Worm (Caenorhabditis elegans) whole organism, L2 larva: ENCODE data around the gene B0302.2.

ENCODE experiments used
- C34F6.9 ChIP-seq: fragments of 150-350 bp; optimal IDR thresholded peaks from 2 replicates; lab custom pipeline; 2014; ENCODE audit warnings: missing biosample characterization, missing genetic modification characterization
- F13H6.1 ChIP-seq: sonication (generic microtip); optimal IDR thresholded peaks from 2 replicates; lab custom pipeline; 2016; ENCODE audit warnings: missing genetic modification characterization, missing compliant biosample characterization
- R02D3.7 ChIP-seq: fragments of 150-350 bp; optimal IDR thresholded peaks from 2 replicates; lab custom pipeline; 2014; ENCODE audit warnings: missing biosample characterization, missing genetic modification characterization
- Y55F3AM.14 ChIP-seq: fragments of 200-800 bp; sonication (Bioruptor generic); optimal IDR thresholded peaks from 2 replicates; lab custom pipeline; 2018; ENCODE audit warnings: mild to moderate bottlenecking, missing genetic modification characterization, missing compliant biosample characterization
- ZK546.5 ChIP-seq: sonication (generic microtip); optimal IDR thresholded peaks from 2 replicates; lab custom pipeline; 2017; ENCODE audit warnings: missing biosample characterization, missing genetic modification characterization
- alr-1 ChIP-seq: fragments of 150-350 bp; optimal IDR thresholded peaks from 2 replicates; lab custom pipeline; 2014; ENCODE audit warnings: missing biosample characterization, missing genetic modification characterization
- ama-1 ChIP-seq: fragments of 150-350 bp; optimal IDR thresholded peaks from 2 replicates; lab custom pipeline; 2018; ENCODE audit warnings: inconsistent platforms
- blmp-1 ChIP-seq: sonication (generic microtip); optimal IDR thresholded peaks from 2 replicates; lab custom pipeline; 2017; ENCODE audit warnings: missing genetic modification characterization, mild to moderate bottlenecking, missing compliant biosample characterization, antibody characterized with exemption, moderate library complexity; ENCODE audit not compliant: insufficient read depth
- ceh-16 ChIP-seq: fragments of 150-350 bp; optimal IDR thresholded peaks from 2 replicates; lab custom pipeline; 2014; ENCODE audit warnings: missing biosample characterization, missing genetic modification characterization
- ceh-82 ChIP-seq: fragments of 150-350 bp; optimal IDR thresholded peaks from 2 replicates; lab custom pipeline; 2014; ENCODE audit warnings: missing biosample characterization, missing genetic modification characterization
- dmd-4 ChIP-seq: sonication (generic microtip); optimal IDR thresholded peaks from 2 replicates; lab custom pipeline; 2017; ENCODE audit warnings: missing biosample characterization, missing genetic modification characterization
- egl-27 ChIP-seq: sonication (generic microtip); optimal IDR thresholded peaks from 3 replicates; lab custom pipeline; 2017; ENCODE audit warnings: missing biosample characterization, missing genetic modification reagents, missing genetic modification characterization
- elt-1 ChIP-seq: fragments of 150-350 bp; optimal IDR thresholded peaks from 2 replicates; lab custom pipeline; 2014; ENCODE audit warnings: missing biosample characterization, missing genetic modification characterization
- elt-3 ChIP-seq: sonication (generic microtip); optimal IDR thresholded peaks from 2 replicates; lab custom pipeline; 2017; ENCODE audit warnings: missing biosample characterization, missing genetic modification characterization
- fos-1 ChIP-seq: fragments of 150-350 bp; optimal IDR thresholded peaks from 2 replicates; lab custom pipeline; 2014; ENCODE audit warnings: missing biosample characterization, missing genetic modification characterization
- gmeb-1 ChIP-seq: fragments of 150-350 bp; optimal IDR thresholded peaks from 2 replicates; lab custom pipeline; 2014; ENCODE audit warnings: missing biosample characterization, missing genetic modification characterization
- lin-11 ChIP-seq: fragments of 150-350 bp; sonication (generic microtip); optimal IDR thresholded peaks from 2 replicates; lab custom pipeline; 2014; ENCODE audit warnings: missing biosample characterization, missing genetic modification characterization, inconsistent platforms, mixed read lengths
- lin-13 ChIP-seq: fragments of 150-350 bp; optimal IDR thresholded peaks from 2 replicates; lab custom pipeline; 2014; ENCODE audit warnings: missing biosample characterization, missing genetic modification reagents, missing genetic modification characterization
- lin-39 ChIP-seq: fragments of 150-350 bp; optimal IDR thresholded peaks from 2 replicates; lab custom pipeline; 2014; ENCODE audit warnings: missing biosample characterization, missing genetic modification reagents, missing genetic modification characterization
- mdl-1 ChIP-seq, 2 experiments: fragments of 150-350 bp in 1 of 2; sonication (generic microtip) in 1 of 2; optimal IDR thresholded peaks; 2 replicates each; lab custom pipeline; 2017; ENCODE audit warnings: missing biosample characterization in 2 of 2, missing genetic modification characterization in 2 of 2
- nhr-10 ChIP-seq: sonication (generic microtip); optimal IDR thresholded peaks from 2 replicates; lab custom pipeline; 2017; ENCODE audit warnings: missing biosample characterization, missing genetic modification characterization
- nhr-11 ChIP-seq: fragments of 150-350 bp; optimal IDR thresholded peaks from 2 replicates; lab custom pipeline; 2014; ENCODE audit warnings: missing biosample characterization, missing genetic modification characterization
- nhr-12 ChIP-seq: fragments of 150-350 bp; optimal IDR thresholded peaks from 2 replicates; lab custom pipeline; 2014; ENCODE audit warnings: missing biosample characterization, missing genetic modification characterization
- nhr-129 ChIP-seq: fragments of 150-350 bp; optimal IDR thresholded peaks from 2 replicates; lab custom pipeline; 2014; ENCODE audit warnings: missing biosample characterization, missing genetic modification characterization
- nhr-21 ChIP-seq: fragments of 150-350 bp; optimal IDR thresholded peaks from 2 replicates; lab custom pipeline; 2014; ENCODE audit warnings: missing biosample characterization, missing genetic modification characterization
- nhr-23 ChIP-seq: fragments of 150-350 bp; optimal IDR thresholded peaks from 2 replicates; lab custom pipeline; 2014; ENCODE audit warnings: missing biosample characterization, missing genetic modification reagents, missing genetic modification characterization
- nhr-237 ChIP-seq: fragments of 150-350 bp; optimal IDR thresholded peaks from 2 replicates; lab custom pipeline; 2014; ENCODE audit warnings: missing biosample characterization, missing genetic modification characterization
- nhr-25 ChIP-seq: fragments of 150-350 bp; sonication (generic microtip); optimal IDR thresholded peaks from 3 replicates; lab custom pipeline; 2014; ENCODE audit warnings: missing biosample characterization, missing genetic modification characterization
- nhr-77 ChIP-seq: fragments of 150-350 bp; optimal IDR thresholded peaks from 2 replicates; lab custom pipeline; 2014; ENCODE audit warnings: missing biosample characterization, missing genetic modification characterization
- peb-1 ChIP-seq: fragments of 150-350 bp; optimal IDR thresholded peaks from 2 replicates; lab custom pipeline; 2014; ENCODE audit warnings: missing biosample characterization, missing genetic modification characterization
- sem-4 ChIP-seq: fragments of 150-350 bp; optimal IDR thresholded peaks from 2 replicates; lab custom pipeline; 2014; ENCODE audit warnings: missing biosample characterization, missing genetic modification reagents, missing genetic modification characterization
- skn-1 ChIP-seq: sonication (generic microtip); optimal IDR thresholded peaks from 2 replicates; lab custom pipeline; 2017; ENCODE audit warnings: missing biosample characterization, missing genetic modification characterization
- sma-3 ChIP-seq: sonication (generic microtip); optimal IDR thresholded peaks from 2 replicates; lab custom pipeline; 2016; ENCODE audit warnings: missing genetic modification reagents, missing genetic modification characterization, missing compliant biosample characterization
- sma-9 ChIP-seq, 2 experiments: fragments of 150-350 bp in 1 of 2; sonication (generic microtip) in 1 of 2; optimal IDR thresholded peaks; 2 replicates each; lab custom pipeline; 2014 to 2016; ENCODE audit warnings: missing genetic modification characterization in 2 of 2, mild to moderate bottlenecking in 1 of 2, missing biosample characterization in 1 of 2, missing compliant biosample characterization in 1 of 2, missing genetic modification reagents in 1 of 2, moderate library complexity in 1 of 2
- snpc-4 ChIP-seq: fragments of 150-350 bp; optimal IDR thresholded peaks from 2 replicates; lab custom pipeline; 2014; ENCODE audit warnings: missing biosample characterization, missing genetic modification characterization
- unc-55 ChIP-seq: fragments of 150-350 bp; sonication (generic microtip); optimal IDR thresholded peaks from 3 replicates; lab custom pipeline; 2014; ENCODE audit warnings: missing biosample characterization, missing genetic modification reagents, missing genetic modification characterization
- unc-62 ChIP-seq: fragments of 150-350 bp; optimal IDR thresholded peaks from 2 replicates; lab custom pipeline; 2014; ENCODE audit warnings: missing biosample characterization, missing genetic modification reagents, missing genetic modification characterization
- ztf-1 ChIP-seq: fragments of 200-800 bp; sonication (Bioruptor generic); conservative IDR thresholded peaks from 2 replicates; pipeline ENCODE4 v1.3.6; 2022; ENCODE audit warnings: missing genetic modification characterization, missing compliant biosample characterization
- ztf-11 ChIP-seq: sonication (generic microtip); optimal IDR thresholded peaks from 2 replicates; lab custom pipeline; 2017; ENCODE audit warnings: missing biosample characterization, missing genetic modification characterization
- ztf-4 ChIP-seq: fragments of 150-350 bp; optimal IDR thresholded peaks from 2 replicates; lab custom pipeline; 2014; ENCODE audit warnings: missing biosample characterization, missing genetic modification characterization

Gene B0302.2

DNA sequence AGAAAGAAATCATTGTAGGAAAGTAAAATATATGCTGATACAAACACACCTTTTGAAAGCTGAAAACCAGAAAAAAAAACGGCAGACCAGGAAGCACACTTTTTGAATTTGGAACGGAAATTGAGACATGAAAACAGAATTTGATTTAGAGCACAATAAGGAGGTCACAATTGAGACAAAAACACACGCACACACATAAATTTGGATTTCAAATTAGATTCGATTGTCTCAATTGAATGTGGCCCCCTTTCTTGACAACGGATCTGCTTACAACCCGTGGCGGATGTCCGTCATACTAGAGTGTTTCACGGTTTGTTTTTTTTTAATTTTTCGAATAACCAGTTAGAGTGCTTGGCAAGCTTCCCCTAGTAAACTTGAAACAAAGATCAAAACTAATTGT, 10.3 kb upstream of the B0302.2 start:
- no peak for TF ChIP-seq nhr-23
- no peak for TF ChIP-seq ztf-4

DNA sequence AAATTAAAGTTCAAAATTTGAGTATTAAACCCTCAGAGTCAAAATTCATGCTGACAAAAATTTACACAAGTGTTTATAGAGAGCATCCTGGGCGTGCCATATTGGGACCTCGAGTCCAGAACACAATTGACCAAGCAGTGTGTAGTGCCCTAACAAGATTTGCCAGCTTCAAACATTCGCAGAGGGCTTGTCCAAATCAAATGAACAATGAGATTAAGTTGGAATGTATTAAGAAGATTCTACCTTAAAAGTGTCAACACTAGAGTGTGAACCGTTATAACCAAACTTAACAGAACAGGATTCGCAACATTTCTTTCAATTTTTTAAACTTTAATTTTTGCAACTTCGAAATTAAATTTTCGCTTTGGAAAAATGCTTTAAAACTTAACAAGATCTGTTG, 7.9 kb upstream of the B0302.2 start:
- TF ChIP-seq ama-1 (lab: Kevin White, UChicago) (no peak), nhr-11 (tag; lab: Kevin White, UChicago) (no peak), ceh-82 (tag; lab: Kevin White, UChicago) (no peak), nhr-12 (tag; lab: Kevin White, UChicago) (no peak), blmp-1 (tag; lab: Kevin White, UChicago) (no peak), egl-27 (tag; lab: Kevin White, UChicago) (no peak), gmeb-1 (tag; lab: Kevin White, UChicago) (no peak), ceh-16 (tag; lab: Kevin White, UChicago) (no peak), Y55F3AM.14 (GFP tag; lab: Kevin White, UChicago) (no peak), nhr-21 (tag; lab: Kevin White, UChicago) (no peak), lin-13 (GFP tag; lab: Kevin White, UChicago) (no peak)

DNA sequence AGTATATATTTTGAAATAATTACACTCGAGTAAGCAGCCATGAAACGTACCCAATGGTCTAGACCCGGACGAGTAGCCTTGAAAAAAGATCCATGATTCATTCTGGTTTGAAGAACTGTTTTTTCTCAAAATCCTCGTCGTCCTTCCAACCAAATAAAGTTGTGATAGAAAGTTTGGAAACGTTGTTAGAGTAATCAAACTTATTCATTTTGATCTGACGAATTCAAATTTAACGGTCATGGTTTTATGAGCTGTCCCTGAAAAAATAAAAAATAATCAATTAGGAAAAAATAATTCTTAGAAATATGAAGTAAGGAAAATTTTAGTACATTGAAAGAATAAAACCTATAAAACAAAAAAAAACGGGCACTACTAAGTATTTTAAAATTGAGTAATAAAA, 1.7 kb upstream of the B0302.2 start, which contains the start of gene B0302.4:
B0302.4 (minus strand) TSS at position 101 of the 400 bp plus-strand sequence.
- TF ChIP-seq R02D3.7 (no peak), nhr-23 (no peak), ZK546.5 (no peak), blmp-1 (tag; lab: Kevin White, UChicago) (no peak), snpc-4 (tag; lab: Kevin White, UChicago) (no peak), nhr-25 (tag; lab: Kevin White, UChicago) (no peak), nhr-12 (tag; lab: Kevin White, UChicago) (no peak), sem-4 (no peak), ztf-1 (GFP tag; lab: Robert Waterston, UW) (no peak), ztf-4 (no peak)
- TF ChIP-seq, all 48 proteins: peak for 0

DNA sequence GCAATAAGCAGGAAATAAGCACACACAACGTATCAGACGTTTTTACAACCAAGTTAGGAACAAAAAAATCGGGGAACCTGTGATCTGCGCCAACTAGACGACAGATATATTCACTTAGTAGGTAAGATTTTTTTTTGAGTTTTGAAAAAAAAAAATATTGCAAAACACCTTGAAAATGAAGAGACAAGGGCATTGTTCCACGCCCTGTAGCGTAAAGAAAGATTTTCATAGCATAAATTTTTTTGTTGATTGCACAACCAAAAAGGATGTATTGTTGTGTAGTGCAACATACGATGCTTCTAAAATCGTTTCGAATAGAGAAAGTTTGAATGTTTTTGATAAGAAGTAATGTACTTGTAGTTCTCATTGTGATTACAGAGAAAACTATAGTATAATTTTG, 1.8 kb downstream of the B0302.2 start:
- TF ChIP-seq nhr-11 (tag; lab: Kevin White, UChicago) (no peak), Y55F3AM.14 (GFP tag; lab: Kevin White, UChicago) (no peak), peb-1 (tag; lab: Kevin White, UChicago) (no peak), ztf-4 (no peak), unc-55 (GFP tag; lab: Kevin White, UChicago) (no peak), R02D3.7 (no peak), dmd-4 (tag; lab: Kevin White, UChicago) (no peak), gmeb-1 (tag; lab: Kevin White, UChicago) (no peak), unc-62 (GFP tag; lab: Kevin White, UChicago) (no peak), ama-1 (lab: Kevin White, UChicago) (no peak), skn-1 (no peak), mdl-1 (tag; optimal IDR thresholded peaks at IDR 0.05; lab: Kevin White, UChicago) (no peak), ztf-11 (tag; lab: Kevin White, UChicago) (no peak), fos-1 (tag; lab: Kevin White, UChicago) (no peak), sma-3 (GFP tag; lab: Kevin White, UChicago) (no peak), ceh-82 (tag; lab: Kevin White, UChicago) (no peak), alr-1 (tag; lab: Kevin White, UChicago) (no peak), ceh-16 (tag; lab: Kevin White, UChicago) (no peak), lin-13 (GFP tag; lab: Kevin White, UChicago) (no peak)

DNA sequence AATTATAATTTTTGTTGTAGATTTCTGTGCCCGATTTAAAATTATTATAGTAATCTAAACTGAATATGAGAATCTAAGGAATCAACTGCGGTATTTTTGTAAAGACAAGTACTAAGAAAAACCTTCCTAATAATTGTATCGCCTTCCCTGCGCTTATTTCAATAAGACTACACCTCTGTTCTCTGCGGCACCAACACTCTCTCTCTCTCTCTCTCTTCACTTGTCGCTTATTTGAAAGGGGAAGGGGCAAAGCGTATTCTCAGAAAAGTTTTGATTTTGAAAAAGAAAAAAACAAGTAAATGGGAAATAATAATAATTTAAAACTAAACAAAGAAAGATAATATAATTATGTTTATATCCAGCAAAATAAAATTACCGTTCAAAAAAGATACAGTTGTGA, 2.9 kb downstream of the B0302.2 start:
- TF ChIP-seq nhr-25 (tag; lab: Kevin White, UChicago), result no peak
- TF ChIP-seq ztf-4, result no peak
- TF ChIP-seq ztf-11 (tag; lab: Kevin White, UChicago), result no peak
- TF ChIP-seq nhr-77, result peak; percentile 72
- peak; percentile 66 for TF ChIP-seq nhr-21 (tag; lab: Kevin White, UChicago)
- no peak for TF ChIP-seq ztf-1 (GFP tag; lab: Robert Waterston, UW)
- TF ChIP-seq unc-55 (GFP tag; lab: Kevin White, UChicago), result peak; percentile 90
- TF ChIP-seq nhr-129 (tag; lab: Kevin White, UChicago), result peak; percentile 87
- no peak for TF ChIP-seq peb-1 (tag; lab: Kevin White, UChicago)
- TF ChIP-seq dmd-4 (tag; lab: Kevin White, UChicago), result no peak
- peak; percentile 28 for TF ChIP-seq nhr-10 (tag; lab: Kevin White, UChicago)
- TF ChIP-seq egl-27 (tag; lab: Kevin White, UChicago), result peak; percentile 56
- TF ChIP-seq nhr-237 (tag; lab: Kevin White, UChicago), result peak; percentile 68
- no peak for TF ChIP-seq elt-3 (tag; lab: Kevin White, UChicago)
- peak; percentile 58 for TF ChIP-seq F13H6.1 (tag; lab: Kevin White, UChicago)
- no peak for TF ChIP-seq ZK546.5
- TF ChIP-seq alr-1 (tag; lab: Kevin White, UChicago), result no peak
- TF ChIP-seq Y55F3AM.14 (GFP tag; lab: Kevin White, UChicago), result no peak
- peak; percentile 41 for TF ChIP-seq sma-9 (GFP tag; optimal IDR thresholded peaks at IDR 0.05; lab: Kevin White, UChicago)
- TF ChIP-seq sma-9 (tag; optimal IDR thresholded peaks at IDR 0.05; lab: Kevin White, UChicago), result no peak
- no peak for TF ChIP-seq lin-11 (tag; lab: Kevin White, UChicago)
- peak; percentile 71 for TF ChIP-seq C34F6.9 (tag; lab: Kevin White, UChicago)
- TF ChIP-seq gmeb-1 (tag; lab: Kevin White, UChicago), result peak; percentile 77
- no peak for TF ChIP-seq skn-1
- TF ChIP-seq nhr-11 (tag; lab: Kevin White, UChicago), result peak; percentile 16
- TF ChIP-seq mdl-1 (tag; optimal IDR thresholded peaks at IDR 0.05; lab: Kevin White, UChicago), result no peak
- TF ChIP-seq ama-1 (lab: Kevin White, UChicago), result no peak
- no peak for TF ChIP-seq lin-39 (tag; lab: Kevin White, UChicago)
- no peak for TF ChIP-seq snpc-4 (tag; lab: Kevin White, UChicago)
- no peak for TF ChIP-seq ceh-16 (tag; lab: Kevin White, UChicago)
- no peak for TF ChIP-seq nhr-23
- peak; percentile 69 for TF ChIP-seq lin-13 (GFP tag; lab: Kevin White, UChicago)
- peak; percentile 70 for TF ChIP-seq fos-1 (tag; lab: Kevin White, UChicago)
- no peak for TF ChIP-seq elt-1 (tag; lab: Kevin White, UChicago)
